Worm (Caenorhabditis elegans) whole organism, L3 larva: ENCODE measurements around the gene nsph-1.1.
A peak's percentile ranks its signal among the peaks of the same experiment; 100 is the strongest.

Experiments
- R02D3.7 ChIP-seq: fragments of 150-350 bp; optimal IDR thresholded peaks from 2 replicates; lab custom pipeline; 2014; ENCODE audit warnings: missing biosample characterization, missing genetic modification characterization
- aly-2 ChIP-seq: fragments of 150-350 bp; optimal IDR thresholded peaks from 2 replicates; lab custom pipeline; 2014; ENCODE audit warnings: missing biosample characterization, missing genetic modification characterization
- ama-1 ChIP-seq: fragments of 150-350 bp; optimal IDR thresholded peaks from 2 replicates; lab custom pipeline; 2018
- ceh-16 ChIP-seq: sonication (generic microtip); optimal IDR thresholded peaks from 2 replicates; lab custom pipeline; 2017; ENCODE audit warnings: missing biosample characterization, missing genetic modification characterization
- ceh-9 ChIP-seq: sonication (generic microtip); optimal IDR thresholded peaks from 2 replicates; lab custom pipeline; 2018; ENCODE audit warnings: missing biosample characterization, missing genetic modification characterization
- egl-5 ChIP-seq: fragments of 150-350 bp; optimal IDR thresholded peaks from 2 replicates; lab custom pipeline; 2017; ENCODE audit warnings: missing biosample characterization, missing genetic modification reagents, missing genetic modification characterization, inconsistent platforms
- elt-1 ChIP-seq: fragments of 150-350 bp; optimal IDR thresholded peaks from 2 replicates; lab custom pipeline; 2014; ENCODE audit warnings: missing biosample characterization, missing genetic modification characterization
- elt-2 ChIP-seq: sonication (generic microtip); optimal IDR thresholded peaks from 2 replicates; lab custom pipeline; 2016; ENCODE audit warnings: missing genetic modification reagents, mild to moderate bottlenecking, missing genetic modification characterization, missing compliant biosample characterization
- elt-3 ChIP-seq, 3 experiments: fragments of 150-350 bp in 1 of 3; sonication (generic microtip) in 2 of 3; optimal IDR thresholded peaks; 2 replicates in 2 of 3; 4 replicates in 1 of 3; lab custom pipeline; 2014 to 2017; ENCODE audit warnings: missing biosample characterization in 3 of 3, missing genetic modification characterization in 3 of 3
- fkh-10 ChIP-seq: sonication (generic microtip); optimal IDR thresholded peaks from 2 replicates; lab custom pipeline; 2017; ENCODE audit warnings: missing biosample characterization, missing genetic modification reagents, missing genetic modification characterization
- fkh-2 ChIP-seq: fragments of 150-350 bp; optimal IDR thresholded peaks from 2 replicates; lab custom pipeline; 2014; ENCODE audit warnings: missing biosample characterization, missing genetic modification reagents, missing genetic modification characterization
- fos-1 ChIP-seq: fragments of 150-350 bp; optimal IDR thresholded peaks from 2 replicates; lab custom pipeline; 2014; ENCODE audit warnings: missing biosample characterization, missing genetic modification characterization
- hmg-11 ChIP-seq: sonication (generic microtip); optimal IDR thresholded peaks from 2 replicates; lab custom pipeline; 2016; ENCODE audit warnings: missing genetic modification characterization, missing compliant biosample characterization
- jun-1 ChIP-seq: fragments of 150-350 bp; optimal IDR thresholded peaks from 2 replicates; lab custom pipeline; 2014; ENCODE audit warnings: missing biosample characterization, missing genetic modification reagents, missing genetic modification characterization
- lin-39 ChIP-seq: fragments of 150-350 bp; optimal IDR thresholded peaks from 2 replicates; lab custom pipeline; 2018; ENCODE audit warnings: missing biosample characterization, missing genetic modification reagents, missing genetic modification characterization
- lsy-12 ChIP-seq: sonication (generic microtip); optimal IDR thresholded peaks from 2 replicates; lab custom pipeline; 2016; ENCODE audit warnings: mild to moderate bottlenecking, missing genetic modification characterization, missing compliant biosample characterization
- mml-1 ChIP-seq: fragments of 150-350 bp; sonication (generic microtip); optimal IDR thresholded peaks from 3 replicates; lab custom pipeline; 2014; ENCODE audit warnings: missing biosample characterization, missing genetic modification characterization
- nfya-1 ChIP-seq: sonication (generic microtip); optimal IDR thresholded peaks from 2 replicates; lab custom pipeline; 2017; ENCODE audit warnings: missing genetic modification characterization, mild to moderate bottlenecking, missing compliant biosample characterization, antibody characterized with exemption, moderate library complexity; ENCODE audit not compliant: insufficient read depth
- nhr-11 ChIP-seq: fragments of 150-350 bp; optimal IDR thresholded peaks from 2 replicates; lab custom pipeline; 2014; ENCODE audit warnings: missing biosample characterization, missing genetic modification characterization
- nhr-23 ChIP-seq: fragments of 150-350 bp; optimal IDR thresholded peaks from 2 replicates; lab custom pipeline; 2014; ENCODE audit warnings: missing biosample characterization, missing genetic modification reagents, missing genetic modification characterization
- nhr-237 ChIP-seq: fragments of 150-350 bp; optimal IDR thresholded peaks from 2 replicates; lab custom pipeline; 2014; ENCODE audit warnings: missing biosample characterization, missing genetic modification characterization
- nhr-25 ChIP-seq: sonication (generic microtip); optimal IDR thresholded peaks from 2 replicates; lab custom pipeline; 2017; ENCODE audit warnings: missing biosample characterization, missing genetic modification characterization
- nhr-28 ChIP-seq: fragments of 150-350 bp; optimal IDR thresholded peaks from 2 replicates; lab custom pipeline; 2014; ENCODE audit warnings: missing biosample characterization, missing genetic modification characterization
- nhr-43 ChIP-seq: sonication (generic microtip); optimal IDR thresholded peaks from 2 replicates; lab custom pipeline; 2016; ENCODE audit warnings: mild to moderate bottlenecking, missing genetic modification characterization, missing compliant biosample characterization; ENCODE audit not compliant: poor library complexity, severe bottlenecking
- nhr-67 ChIP-seq: fragments of 150-350 bp; optimal IDR thresholded peaks from 2 replicates; lab custom pipeline; 2014; ENCODE audit warnings: missing biosample characterization, missing genetic modification characterization
- nhr-76 ChIP-seq: fragments of 150-350 bp; sonication (generic microtip); optimal IDR thresholded peaks from 5 replicates; lab custom pipeline; 2014; ENCODE audit warnings: missing biosample characterization, missing genetic modification characterization
- nhr-77 ChIP-seq: fragments of 150-350 bp; optimal IDR thresholded peaks from 2 replicates; lab custom pipeline; 2014; ENCODE audit warnings: missing biosample characterization, missing genetic modification characterization
- pha-4 ChIP-seq: fragments of 150-350 bp; optimal IDR thresholded peaks from 2 replicates; lab custom pipeline; 2014; ENCODE audit warnings: missing biosample characterization, missing genetic modification reagents, missing genetic modification characterization
- pqm-1 ChIP-seq: fragments of 150-350 bp; optimal IDR thresholded peaks from 2 replicates; lab custom pipeline; 2017; ENCODE audit warnings: missing biosample characterization, missing genetic modification characterization, inconsistent platforms
- sea-2 ChIP-seq: fragments of 150-350 bp; sonication (generic microtip); optimal IDR thresholded peaks from 4 replicates; lab custom pipeline; 2014; ENCODE audit warnings: missing biosample characterization, missing genetic modification reagents, missing genetic modification characterization
- tbx-2 ChIP-seq: sonication (generic microtip); optimal IDR thresholded peaks from 2 replicates; lab custom pipeline; 2016; ENCODE audit warnings: mild to moderate bottlenecking, missing genetic modification characterization, missing compliant biosample characterization
- unc-62 ChIP-seq: fragments of 150-350 bp; sonication (generic microtip); optimal IDR thresholded peaks from 4 replicates; lab custom pipeline; 2014; ENCODE audit warnings: missing biosample characterization, missing genetic modification reagents, missing genetic modification characterization
- ztf-4 ChIP-seq: fragments of 150-350 bp; optimal IDR thresholded peaks from 2 replicates; lab custom pipeline; 2014; ENCODE audit warnings: missing biosample characterization, missing genetic modification characterization

The nsph-1.1 gene

ce11 chrII:8747246-8747938, 19.2 kb upstream of the nsph-1.1 start:
- TF ChIP-seq nfya-1 (tag; lab: Kevin White, UChicago) (peak; percentile 46), nhr-11 (tag; lab: Kevin White, UChicago) (no peak), elt-2 (tag; lab: Kevin White, UChicago) (peak; percentile 60), R02D3.7 (tag; lab: Kevin White, UChicago) (peak; percentile 30), fkh-2 (tag; lab: Kevin White, UChicago) (no peak), lin-39 (tag; lab: Kevin White, UChicago) (peak; percentile 52), ama-1 (lab: Kevin White, UChicago) (peak; percentile 99), tbx-2 (tag; lab: Kevin White, UChicago) (peak; percentile 70), unc-62 (GFP tag; lab: Kevin White, UChicago) (peak; percentile 27), elt-3 (tag; optimal IDR thresholded peaks at IDR 0.05; lab: Kevin White, UChicago) (peak in 1 of 3 experiments; percentile 72), nhr-23 (peak; percentile 42), ceh-9 (tag; lab: Kevin White, UChicago) (no peak), lsy-12 (peak; percentile 55), nhr-25 (tag; lab: Kevin White, UChicago) (peak; percentile 92), ztf-4 (tag; lab: Kevin White, UChicago) (peak; percentile 78), nhr-43 (tag; lab: Kevin White, UChicago) (peak; percentile 95), nhr-76 (tag; lab: Kevin White, UChicago) (peak; percentile 33), jun-1 (tag; lab: Kevin White, UChicago) (no peak), fkh-10 (GFP tag; lab: Kevin White, UChicago) (no peak), hmg-11 (tag; lab: Kevin White, UChicago) (peak; percentile 21), nhr-67 (tag; lab: Kevin White, UChicago) (no peak)
- TF ChIP-seq, all 47 proteins: peak for 15

DNA sequence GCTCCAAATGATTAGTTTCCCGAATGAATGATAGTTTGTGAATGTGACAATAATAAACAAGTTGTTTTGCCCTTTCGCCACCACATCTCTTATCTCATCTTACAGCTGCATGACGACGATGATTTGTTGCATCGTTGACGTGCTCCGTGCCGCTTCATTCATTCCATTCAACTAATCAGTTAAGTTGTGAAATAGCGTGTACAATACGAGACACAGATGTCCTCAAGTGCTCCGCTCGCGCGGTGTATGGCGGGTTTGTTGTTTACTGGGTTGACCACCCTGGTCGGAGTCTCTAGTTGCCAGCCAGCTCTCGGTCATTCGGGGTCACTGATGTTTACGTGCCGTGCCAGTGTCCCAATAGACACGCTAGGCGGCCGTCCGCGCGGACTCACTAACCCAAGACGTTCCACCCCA, 18.6 kb upstream of the nsph-1.1 start:
- peak; percentile 19 for TF ChIP-seq elt-2 (tag; lab: Kevin White, UChicago)
- no peak for TF ChIP-seq nhr-11 (tag; lab: Kevin White, UChicago)
- TF ChIP-seq egl-5 (tag; lab: Kevin White, UChicago), result no peak
- TF ChIP-seq nhr-28, result no peak
- no peak for TF ChIP-seq mml-1 (tag; lab: Kevin White, UChicago)
- TF ChIP-seq nhr-77 (tag; lab: Kevin White, UChicago), result no peak
- TF ChIP-seq pqm-1 (tag; lab: Kevin White, UChicago), result peak; percentile 73
- TF ChIP-seq fos-1 (tag; lab: Kevin White, UChicago), result no peak
- peak; percentile 57 for TF ChIP-seq pha-4 (tag; lab: Kevin White, UChicago)
- TF ChIP-seq, all 47 proteins: peak for 3

ce11 chrII:8748638-8749037, 17.9 kb upstream of the nsph-1.1 start:
- no peak for TF ChIP-seq nhr-28
- TF ChIP-seq aly-2, result no peak
- TF ChIP-seq nhr-237 (tag; lab: Kevin White, UChicago), result no peak
- TF ChIP-seq nhr-11 (tag; lab: Kevin White, UChicago), result no peak
- no peak for TF ChIP-seq elt-3 (tag; optimal IDR thresholded peaks at IDR 0.05; lab: Kevin White, UChicago)
- no peak for TF ChIP-seq sea-2 (GFP tag; lab: Kevin White, UChicago)
- no peak for TF ChIP-seq nhr-76 (tag; lab: Kevin White, UChicago)
- no peak for TF ChIP-seq ceh-16 (tag; lab: Kevin White, UChicago)

DNA sequence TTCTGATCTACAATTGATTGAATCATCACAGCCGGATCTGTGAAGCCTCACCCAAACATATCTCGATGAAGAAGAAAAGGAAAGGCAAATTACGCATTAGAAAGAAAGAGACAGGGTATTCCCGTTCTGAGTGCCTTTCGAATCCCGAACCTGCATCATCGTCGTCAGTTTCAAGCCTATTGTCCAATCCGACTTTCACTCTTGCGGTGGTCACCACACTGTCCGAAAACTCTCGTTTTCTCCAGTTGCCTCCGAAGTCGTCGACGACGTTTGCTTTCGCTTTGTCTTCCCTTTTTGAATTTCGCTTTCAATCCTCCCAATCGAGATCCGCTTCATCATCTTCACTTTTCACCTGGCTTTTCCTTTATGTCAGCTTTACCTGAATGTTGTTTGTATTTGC, 17.5 kb upstream of the nsph-1.1 start:
- no peak for TF ChIP-seq ceh-16 (tag; lab: Kevin White, UChicago)
- TF ChIP-seq nhr-23, result peak; percentile 35
- peak; percentile 24 for TF ChIP-seq nhr-43 (tag; lab: Kevin White, UChicago)
- peak; percentile 34 for TF ChIP-seq nhr-25 (tag; lab: Kevin White, UChicago)
- TF ChIP-seq ztf-4 (tag; lab: Kevin White, UChicago), result no peak
- no peak for TF ChIP-seq ceh-9 (tag; lab: Kevin White, UChicago)

- peak; percentile 79 for TF ChIP-seq elt-1
- TF ChIP-seq nhr-23, result peak; percentile 13
- no peak for TF ChIP-seq jun-1 (tag; lab: Kevin White, UChicago)
Observed at ce11 chrII:8750056-8750455, 16.5 kb upstream of the nsph-1.1 start.
